Worm (Caenorhabditis elegans): ENCODE results near the gene spe-49.

Gene spe-49

ce11 chrV:6267237-6267812 lies 13.8 kb upstream of the spe-49 start, which contains the start of gene mrck-1 (continued):
- TF ChIP-seq nhr-80 (tag; optimal IDR thresholded peaks at IDR 0.05) = peak; percentile 87
- no peak for TF ChIP-seq B0019.2 (GFP tag; conservative IDR thresholded peaks at IDR 0.05)
- no peak for TF ChIP-seq nfya-2 (GFP tag; IDR thresholded peaks at IDR 0.05)
- TF ChIP-seq B0035.1 (tag; optimal IDR thresholded peaks at IDR 0.05) = no peak
- TF ChIP-seq efl-1 (GFP tag; optimal IDR thresholded peaks at IDR 0.05) = peak; percentile 42
- peak; percentile 94 for TF ChIP-seq dox-1 (GFP tag; IDR thresholded peaks at IDR 0.05)
- TF ChIP-seq hrde-1 (tag; optimal IDR thresholded peaks at IDR 0.05; ENCODE audit: borderline replicate concordance) = no peak
- TF ChIP-seq let-526 (GFP tag; IDR thresholded peaks at IDR 0.05) = no peak
- TF ChIP-seq F57C9.4 (tag; optimal IDR thresholded peaks at IDR 0.05) = no peak
- peak; percentile 37; the same call in 1 of the 2 replicates for TF ChIP-seq Y56A3A.18 (GFP tag; IDR thresholded peaks at IDR 0.05)
- peak; percentile 51 for TF ChIP-seq die-1 (tag; optimal IDR thresholded peaks at IDR 0.05)
- peak; percentile 85 for TF ChIP-seq rcor-1 (GFP tag; IDR thresholded peaks at IDR 0.05)
- no peak for TF ChIP-seq aptf-2 (GFP tag; conservative IDR thresholded peaks at IDR 0.05)
- peak; percentile 91 for TF ChIP-seq Y53G8AR.9 (GFP tag; conservative IDR thresholded peaks at IDR 0.05)
- TF ChIP-seq F33H1.4 (GFP tag; IDR thresholded peaks at IDR 0.05) = peak; percentile 58
- no peak for TF ChIP-seq Y79H2A.3 (GFP tag; conservative IDR thresholded peaks at IDR 0.05)
- no peak for TF ChIP-seq zim-3 (tag; optimal IDR thresholded peaks at IDR 0.05)
- no peak for TF ChIP-seq snpc-1.3 (tag; optimal IDR thresholded peaks at IDR 0.05; ENCODE audit: insufficient read depth)
- TF ChIP-seq egl-18 (GFP tag; IDR thresholded peaks at IDR 0.05) = peak; percentile 71; the same call in 1 of the 2 replicates
- peak; percentile 82; the same call in 1 of the 2 replicates for TF ChIP-seq madf-3 (GFP tag; IDR thresholded peaks at IDR 0.05)
- no peak for TF ChIP-seq B0261.1 (tag; optimal IDR thresholded peaks at IDR 0.05)
- TF ChIP-seq mes-4 (tag; optimal IDR thresholded peaks at IDR 0.05) = no peak
- TF ChIP-seq ceh-58 (GFP tag; IDR thresholded peaks at IDR 0.05) = no peak
- TF ChIP-seq attf-6 (GFP tag; IDR thresholded peaks at IDR 0.05) = no peak
- TF ChIP-seq snpc-1.1 (tag; optimal IDR thresholded peaks at IDR 0.05; ENCODE audit: insufficient read depth) = no peak
- TF ChIP-seq him-1 (tag; optimal IDR thresholded peaks at IDR 0.05) = no peak
- no peak for TF ChIP-seq xnd-1 (tag; optimal IDR thresholded peaks at IDR 0.05)
- TF ChIP-seq F52B5.7 (tag; optimal IDR thresholded peaks at IDR 0.05) = no peak
- TF ChIP-seq pha-4 (tag; optimal IDR thresholded peaks at IDR 0.05) = no peak
- TF ChIP-seq ets-4 (GFP tag; optimal IDR thresholded peaks at IDR 0.05) = no peak
- TF ChIP-seq rec-8 (tag; optimal IDR thresholded peaks at IDR 0.05) = no peak
- TF ChIP-seq lir-1 (GFP tag; conservative IDR thresholded peaks at IDR 0.05) = peak; percentile 52
- TF ChIP-seq let-607 (tag; optimal IDR thresholded peaks at IDR 0.05) = peak in 1 of 2 experiments; percentile 51
- TF ChIP-seq Y53F4B.3 (GFP tag; IDR thresholded peaks at IDR 0.05) = no peak
- TF ChIP-seq aptf-3 (GFP tag; IDR thresholded peaks at IDR 0.05) = no peak
- TF ChIP-seq ZK185.1 (tag; optimal IDR thresholded peaks at IDR 0.05; ENCODE audit: poor library complexity, severe bottlenecking) = peak; percentile 81
- no peak for TF ChIP-seq rpc-1 (optimal IDR thresholded peaks at IDR 0.05)
- no peak for TF ChIP-seq rpc-1 (tag; optimal IDR thresholded peaks at IDR 0.05)
- no peak for TF ChIP-seq nhr-179 (tag; optimal IDR thresholded peaks at IDR 0.05)
- no peak for TF ChIP-seq ama-1 (optimal IDR thresholded peaks at IDR 0.05)
- no peak for TF ChIP-seq ama-1 (GFP tag; optimal IDR thresholded peaks at IDR 0.05)
- TF ChIP-seq somi-1 (GFP tag; optimal IDR thresholded peaks at IDR 0.05) = peak; percentile 89
- no peak for TF ChIP-seq ceh-40 (GFP tag; IDR thresholded peaks at IDR 0.05)
- TF ChIP-seq madf-6 (GFP tag; IDR thresholded peaks at IDR 0.05) = peak; percentile 77
- peak; percentile 58 for TF ChIP-seq dpl-1 (GFP tag; optimal IDR thresholded peaks at IDR 0.05)
- no peak for TF ChIP-seq sea-2 (GFP tag; IDR thresholded peaks at IDR 0.05)
- no peak for TF ChIP-seq lag-1 (GFP tag; IDR thresholded peaks at IDR 0.05)
- TF ChIP-seq ccch-3 (GFP tag; optimal IDR thresholded peaks at IDR 0.05) = no peak
- TF ChIP-seq ztf-6 (GFP tag; IDR thresholded peaks at IDR 0.05) = no peak

All from whole organism, young adult.